Worm (Caenorhabditis elegans) whole organism, L1 larva: ENCODE measurements around the gene nhr-25.
A peak's percentile ranks its signal among the peaks of the same experiment; 100 is the strongest.

ENCODE experiments used
- C34B4.2 ChIP-seq: sonication (generic microtip); optimal IDR thresholded peaks from 2 replicates; lab custom pipeline; 2017; ENCODE audit warnings: mild to moderate bottlenecking, missing genetic modification characterization, missing compliant biosample characterization
- Y116A8C.19 ChIP-seq: sonication (generic microtip); optimal IDR thresholded peaks from 2 replicates; lab custom pipeline; 2016; ENCODE audit warnings: missing compliant biosample characterization, missing genetic modification characterization, borderline replicate concordance
- aha-1 ChIP-seq: fragments of 150-350 bp; optimal IDR thresholded peaks from 2 replicates; lab custom pipeline; 2014; ENCODE audit warnings: missing biosample characterization, missing genetic modification characterization
- aly-2 ChIP-seq: fragments of 150-350 bp; optimal IDR thresholded peaks from 2 replicates; lab custom pipeline; 2014; ENCODE audit warnings: missing biosample characterization, missing genetic modification characterization
- blmp-1 ChIP-seq: fragments of 150-350 bp; optimal IDR thresholded peaks from 2 replicates; lab custom pipeline; 2014; ENCODE audit warnings: missing biosample characterization, missing genetic modification characterization
- ceh-90 ChIP-seq: sonication (generic microtip); optimal IDR thresholded peaks from 2 replicates; lab custom pipeline; 2016; ENCODE audit warnings: missing genetic modification characterization, missing compliant biosample characterization
- dpl-1 ChIP-seq, 3 experiments: fragments of 150-350 bp in 2 of 3; sonication (generic microtip) in 1 of 3; optimal IDR thresholded peaks; 2 replicates each; lab custom pipeline; 2014 to 2017; ENCODE audit warnings: missing biosample characterization in 3 of 3, missing genetic modification characterization in 3 of 3, missing genetic modification reagents in 3 of 3
- dsc-1 ChIP-seq: sonication (generic microtip); optimal IDR thresholded peaks from 2 replicates; lab custom pipeline; 2016; ENCODE audit warnings: mild to moderate bottlenecking, missing genetic modification characterization, missing compliant biosample characterization
- efl-3 ChIP-seq: fragments of 200-800 bp; sonication (Bioruptor generic); optimal IDR thresholded peaks from 2 replicates; lab custom pipeline; 2018; ENCODE audit warnings: mild to moderate bottlenecking, missing genetic modification characterization, missing compliant biosample characterization
- elt-2 ChIP-seq: sonication (generic microtip); optimal IDR thresholded peaks from 2 replicates; lab custom pipeline; 2016; ENCODE audit warnings: missing genetic modification characterization, mild to moderate bottlenecking, inconsistent platforms, missing compliant biosample characterization, missing genetic modification reagents
- elt-3 ChIP-seq, 6 experiments: fragments of 150-350 bp in 1 of 6; sonication (generic microtip); optimal IDR thresholded peaks; 2 replicates each; lab custom pipeline; 2017 to 2018; ENCODE audit warnings: missing biosample characterization in 6 of 6, missing genetic modification characterization in 6 of 6, inconsistent platforms in 1 of 6
- ets-5 ChIP-seq: fragments of 200-800 bp; sonication (Bioruptor generic); IDR thresholded peaks from 2 replicates; pipeline ENCODE4 v1.3.6; 2022; ENCODE audit warnings: missing genetic modification characterization, missing compliant biosample characterization
- fkh-10 ChIP-seq: sonication (generic microtip); optimal IDR thresholded peaks from 2 replicates; lab custom pipeline; 2017; ENCODE audit warnings: missing biosample characterization, missing genetic modification reagents, missing genetic modification characterization
- fkh-8 ChIP-seq: sonication (generic microtip); optimal IDR thresholded peaks from 2 replicates; lab custom pipeline; 2016; ENCODE audit warnings: mild to moderate bottlenecking, missing genetic modification characterization, missing compliant biosample characterization
- grh-1 ChIP-seq: fragments of 200-800 bp; sonication (Bioruptor generic); IDR thresholded peaks from 2 replicates; pipeline ENCODE4 v1.3.6; 2022; ENCODE audit warnings: missing genetic modification reagents, missing genetic modification characterization, missing compliant biosample characterization
- hlh-17 ChIP-seq: fragments of 200-800 bp; sonication (Bioruptor generic); optimal IDR thresholded peaks from 2 replicates; lab custom pipeline; 2018; ENCODE audit warnings: missing genetic modification characterization, mild to moderate bottlenecking, missing compliant biosample characterization, moderate library complexity, borderline replicate concordance
- hpl-2 ChIP-seq: fragments of 150-350 bp; optimal IDR thresholded peaks from 2 replicates; lab custom pipeline; 2014; ENCODE audit warnings: missing biosample characterization, missing genetic modification reagents, missing genetic modification characterization
- irx-1 ChIP-seq: sonication (generic microtip); optimal IDR thresholded peaks from 2 replicates; lab custom pipeline; 2016; ENCODE audit warnings: missing genetic modification characterization, missing compliant biosample characterization
- isw-1 ChIP-seq: fragments of 200-800 bp; sonication (Bioruptor generic); IDR thresholded peaks from 2 replicates; pipeline ENCODE4 v1.3.6; 2022; ENCODE audit warnings: missing genetic modification characterization, missing compliant biosample characterization
- lin-13 ChIP-seq: fragments of 150-350 bp; optimal IDR thresholded peaks from 2 replicates; lab custom pipeline; 2014; ENCODE audit warnings: missing biosample characterization, missing genetic modification reagents, missing genetic modification characterization
- lin-14 ChIP-seq: fragments of 200-800 bp; sonication (Bioruptor generic); optimal IDR thresholded peaks from 2 replicates; lab custom pipeline; 2018; ENCODE audit warnings: mild to moderate bottlenecking, missing genetic modification characterization, moderate library complexity, missing compliant biosample characterization
- lin-15B ChIP-seq: fragments of 150-350 bp; sonication (generic microtip); optimal IDR thresholded peaks from 3 replicates; lab custom pipeline; 2014; ENCODE audit warnings: missing biosample characterization, missing genetic modification characterization
- lin-35 ChIP-seq, 2 experiments: fragments of 150-350 bp; optimal IDR thresholded peaks; 2 replicates each; lab custom pipeline; 2014; ENCODE audit warnings: missing biosample characterization in 2 of 2, missing genetic modification characterization in 2 of 2, missing genetic modification reagents in 2 of 2
- lin-39 ChIP-seq: fragments of 150-350 bp; optimal IDR thresholded peaks from 2 replicates; lab custom pipeline; 2014; ENCODE audit warnings: missing biosample characterization, missing genetic modification reagents, missing genetic modification characterization
- lsy-2 ChIP-seq, 2 experiments: fragments of 150-350 bp; optimal IDR thresholded peaks; 2 replicates each; lab custom pipeline; 2014; ENCODE audit warnings: missing biosample characterization in 2 of 2, missing genetic modification characterization in 2 of 2
- mdl-1 ChIP-seq, 2 experiments: fragments of 150-350 bp; optimal IDR thresholded peaks; 2 replicates each; lab custom pipeline; 2014 to 2017; ENCODE audit warnings: missing biosample characterization in 2 of 2, missing genetic modification characterization in 2 of 2, inconsistent platforms in 1 of 2
- mef-2 ChIP-seq: fragments of 150-350 bp; optimal IDR thresholded peaks from 2 replicates; lab custom pipeline; 2014; ENCODE audit warnings: missing biosample characterization, missing genetic modification characterization
- mep-1 ChIP-seq: fragments of 150-350 bp; optimal IDR thresholded peaks from 2 replicates; lab custom pipeline; 2014; ENCODE audit warnings: missing biosample characterization, missing genetic modification characterization
- nhr-19 ChIP-seq: fragments of 200-800 bp; sonication (Bioruptor generic); conservative IDR thresholded peaks from 2 replicates; pipeline ENCODE4 v1.3.6; 2022; ENCODE audit warnings: missing genetic modification characterization, missing compliant biosample characterization
- nhr-20 ChIP-seq: sonication (generic microtip); optimal IDR thresholded peaks from 2 replicates; lab custom pipeline; 2016; ENCODE audit warnings: mild to moderate bottlenecking, missing genetic modification characterization, missing compliant biosample characterization
- nhr-47 ChIP-seq: sonication (generic microtip); optimal IDR thresholded peaks from 2 replicates; lab custom pipeline; 2016; ENCODE audit warnings: mild to moderate bottlenecking, missing genetic modification characterization, moderate library complexity, missing compliant biosample characterization
- nhr-71 ChIP-seq: sonication (generic microtip); optimal IDR thresholded peaks from 2 replicates; lab custom pipeline; 2016; ENCODE audit warnings: mild to moderate bottlenecking, missing genetic modification characterization, moderate library complexity, missing compliant biosample characterization
- nhr-84 ChIP-seq: sonication (generic microtip); optimal IDR thresholded peaks from 2 replicates; lab custom pipeline; 2017; ENCODE audit warnings: missing biosample characterization, missing genetic modification characterization
- nhr-85 ChIP-seq: sonication (generic microtip); peaks from one replicate; lab custom pipeline; 2016; ENCODE audit warnings: missing genetic modification characterization, inconsistent platforms, missing compliant biosample characterization
- nhr-90 ChIP-seq: sonication (generic microtip); optimal IDR thresholded peaks from 2 replicates; lab custom pipeline; 2016; ENCODE audit warnings: mild to moderate bottlenecking, missing genetic modification characterization, missing compliant biosample characterization; ENCODE audit not compliant: poor library complexity
- pax-3 ChIP-seq: fragments of 200-800 bp; sonication (Bioruptor generic); optimal IDR thresholded peaks from 2 replicates; lab custom pipeline; 2018; ENCODE audit warnings: mild to moderate bottlenecking, missing genetic modification characterization, moderate library complexity, missing compliant biosample characterization
- snpc-4 ChIP-seq: fragments of 150-350 bp; optimal IDR thresholded peaks from 2 replicates; lab custom pipeline; 2014; ENCODE audit warnings: missing biosample characterization, missing genetic modification characterization
- snu-23 ChIP-seq: sonication (generic microtip); optimal IDR thresholded peaks from 2 replicates; lab custom pipeline; 2016; ENCODE audit warnings: missing genetic modification characterization, missing compliant biosample characterization
- sox-4 ChIP-seq: sonication (generic microtip); optimal IDR thresholded peaks from 2 replicates; lab custom pipeline; 2016; ENCODE audit warnings: missing genetic modification characterization, missing compliant biosample characterization
- swsn-7 ChIP-seq: sonication (generic microtip); optimal IDR thresholded peaks from 2 replicates; lab custom pipeline; 2016; ENCODE audit warnings: missing genetic modification characterization, missing compliant biosample characterization
- tbx-2 ChIP-seq: sonication (generic microtip); optimal IDR thresholded peaks from 2 replicates; lab custom pipeline; 2016; ENCODE audit warnings: missing genetic modification characterization, missing compliant biosample characterization
- unc-86 ChIP-seq: sonication (generic microtip); optimal IDR thresholded peaks from 2 replicates; lab custom pipeline; 2016; ENCODE audit warnings: missing genetic modification characterization, missing compliant biosample characterization
- xbp-1 ChIP-seq: sonication (generic microtip); optimal IDR thresholded peaks from 2 replicates; lab custom pipeline; 2016; ENCODE audit warnings: missing genetic modification characterization, missing compliant biosample characterization
- zag-1 ChIP-seq: fragments of 150-350 bp; optimal IDR thresholded peaks from 2 replicates; lab custom pipeline; 2014; ENCODE audit warnings: missing biosample characterization, missing genetic modification characterization
- zip-4 ChIP-seq: fragments of 200-800 bp; sonication (Bioruptor generic); optimal IDR thresholded peaks from 2 replicates; lab custom pipeline; 2018; ENCODE audit warnings: mild to moderate bottlenecking, missing genetic modification characterization, moderate library complexity, missing compliant biosample characterization
- ztf-4 ChIP-seq: fragments of 150-350 bp; optimal IDR thresholded peaks from 2 replicates; lab custom pipeline; 2014; ENCODE audit warnings: missing biosample characterization, missing genetic modification characterization

nhr-25 gene

ce11 chrX:13009645-13010044 is 1.4 kb downstream of the nhr-25 start (continued):
- TF ChIP-seq hpl-2 (no peak), snu-23 (GFP tag; lab: Kevin White, UChicago) (peak; percentile 51), ztf-4 (tag; lab: Kevin White, UChicago) (no peak), lsy-2 (tag; optimal IDR thresholded peaks at IDR 0.05; lab: Kevin White, UChicago) (peak in 1 of 2 experiments; percentile 44), mdl-1 (tag; optimal IDR thresholded peaks at IDR 0.05; lab: Kevin White, UChicago) (peak in 1 of 2 experiments; percentile 19), zip-4 (GFP tag; lab: Kevin White, UChicago) (no peak), aha-1 (no peak), blmp-1 (peak; percentile 98), nhr-85 (tag; lab: Kevin White, UChicago) (peak; percentile 91), nhr-47 (tag; lab: Kevin White, UChicago) (no peak), lin-13 (no peak), hlh-17 (GFP tag; lab: Kevin White, UChicago) (no peak), unc-86 (no peak), snpc-4 (no peak), lin-39 (tag; lab: Kevin White, UChicago) (no peak), elt-3 (tag; optimal IDR thresholded peaks at IDR 0.05; lab: Kevin White, UChicago) (peak in 4 of 6 experiments; percentile 22 to 50 (median 40)), nhr-20 (tag; lab: Kevin White, UChicago) (peak; percentile 64), irx-1 (tag; lab: Kevin White, UChicago) (no peak), dpl-1 (GFP tag; optimal IDR thresholded peaks at IDR 0.05; lab: Kevin White, UChicago) (no peak), mef-2 (tag; lab: Kevin White, UChicago) (no peak), xbp-1 (tag; lab: Kevin White, UChicago) (no peak)
- TF ChIP-seq, all 84 proteins: peak for 17

DNA sequence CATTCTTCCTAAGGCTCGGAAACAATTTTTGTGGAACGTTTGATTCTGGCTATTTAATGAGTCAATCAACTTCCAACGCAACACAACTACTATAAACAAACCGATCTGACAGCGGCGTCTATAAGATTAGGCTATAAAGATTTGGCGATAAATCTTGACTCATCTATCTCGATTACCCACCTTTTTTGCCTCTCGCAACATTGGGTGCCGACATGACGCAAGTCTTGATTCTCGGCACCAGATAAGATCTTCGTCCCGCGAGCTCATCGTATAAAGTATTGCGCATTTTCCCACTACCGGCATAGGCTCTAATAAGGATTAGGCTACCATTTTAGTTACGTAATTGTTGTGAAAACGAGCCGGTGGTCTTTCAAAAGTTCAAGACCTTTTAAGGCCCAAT is 3.6 kb downstream of the nhr-25 start:
- TF ChIP-seq nhr-85 (tag; lab: Kevin White, UChicago): peak; percentile 77
- TF ChIP-seq Y116A8C.19: no peak
- no peak for TF ChIP-seq fkh-8 (tag; lab: Kevin White, UChicago)
- TF ChIP-seq lin-14 (GFP tag; lab: Kevin White, UChicago): peak; percentile 12

ce11 chrX:13014341-13014740 is 6.0 kb downstream of the nhr-25 start:
- TF ChIP-seq nhr-90 (peak; percentile 25), snu-23 (GFP tag; lab: Kevin White, UChicago) (peak; percentile 57), lsy-2 (tag; optimal IDR thresholded peaks at IDR 0.05; lab: Kevin White, UChicago) (peak in 1 of 2 experiments; percentile 21), efl-3 (GFP tag; lab: Kevin White, UChicago) (no peak), dpl-1 (GFP tag; optimal IDR thresholded peaks at IDR 0.05; lab: Kevin White, UChicago) (no peak), lin-14 (GFP tag; lab: Kevin White, UChicago) (peak; percentile 63), blmp-1 (peak; percentile 75), mep-1 (tag; lab: Kevin White, UChicago) (peak; percentile 41), dsc-1 (tag; lab: Kevin White, UChicago) (no peak), lin-35 (GFP tag; optimal IDR thresholded peaks at IDR 0.05; lab: Kevin White, UChicago) (peak in 1 of 2 experiments; percentile 20), lin-15B (tag; lab: Kevin White, UChicago) (no peak), nhr-20 (tag; lab: Kevin White, UChicago) (peak; percentile 49), nhr-19 (GFP tag; lab: Robert Waterston, UW) (0 out of 2 replicates have a peak, but pooled peaks have one; percentile 11), nhr-71 (tag; lab: Kevin White, UChicago) (peak; percentile 25), nhr-85 (tag; lab: Kevin White, UChicago) (peak; percentile 86), elt-3 (tag; optimal IDR thresholded peaks at IDR 0.05; lab: Kevin White, UChicago) (peak in 2 of 6 experiments; percentile 8 to 67), grh-1 (GFP tag; lab: Robert Waterston, UW) (peak; percentile 58), isw-1 (GFP tag; lab: Robert Waterston, UW) (no peak)

DNA sequence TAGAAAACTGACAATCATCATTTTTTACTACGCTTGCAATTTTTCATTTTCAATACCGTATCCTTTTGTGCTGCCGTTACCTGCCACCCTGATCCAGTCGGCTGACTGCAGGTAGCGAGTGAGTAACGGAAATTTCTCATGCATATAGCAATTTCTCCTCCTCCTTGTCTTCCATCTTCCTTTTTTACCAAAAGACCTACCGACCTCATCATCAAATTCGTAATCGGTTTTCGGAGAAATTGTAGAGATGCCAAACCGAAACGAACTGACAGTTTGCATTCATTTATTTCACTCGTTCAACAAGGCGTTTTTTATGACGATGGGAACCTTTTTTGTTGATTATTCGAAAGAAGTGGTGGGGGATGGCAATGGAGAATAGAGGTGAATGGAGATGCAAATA is 8.0 kb downstream of the nhr-25 start:
- TF ChIP-seq swsn-7 (tag; lab: Kevin White, UChicago) (no peak), Y116A8C.19 (no peak), elt-2 (tag; lab: Kevin White, UChicago) (no peak), sox-4 (tag; lab: Kevin White, UChicago) (no peak), C34B4.2 (tag; lab: Kevin White, UChicago) (no peak), mep-1 (tag; lab: Kevin White, UChicago) (peak; percentile 12), pax-3 (tag; lab: Kevin White, UChicago) (no peak), tbx-2 (tag; lab: Kevin White, UChicago) (no peak), mdl-1 (tag; optimal IDR thresholded peaks at IDR 0.05; lab: Kevin White, UChicago) (no peak), zag-1 (tag; lab: Kevin White, UChicago) (no peak), aha-1 (no peak), ceh-90 (no peak), lin-14 (GFP tag; lab: Kevin White, UChicago) (peak; percentile 14), nhr-85 (tag; lab: Kevin White, UChicago) (peak; percentile 72), ets-5 (GFP tag; lab: Robert Waterston, UW) (no peak), nhr-84 (tag; lab: Kevin White, UChicago) (no peak), aly-2 (tag; lab: Kevin White, UChicago) (no peak), fkh-10 (GFP tag; lab: Kevin White, UChicago) (no peak), blmp-1 (peak; percentile 37), snpc-4 (no peak)
